Worm (Caenorhabditis elegans): ENCODE measurements around the gene F08C6.18.

DNA sequence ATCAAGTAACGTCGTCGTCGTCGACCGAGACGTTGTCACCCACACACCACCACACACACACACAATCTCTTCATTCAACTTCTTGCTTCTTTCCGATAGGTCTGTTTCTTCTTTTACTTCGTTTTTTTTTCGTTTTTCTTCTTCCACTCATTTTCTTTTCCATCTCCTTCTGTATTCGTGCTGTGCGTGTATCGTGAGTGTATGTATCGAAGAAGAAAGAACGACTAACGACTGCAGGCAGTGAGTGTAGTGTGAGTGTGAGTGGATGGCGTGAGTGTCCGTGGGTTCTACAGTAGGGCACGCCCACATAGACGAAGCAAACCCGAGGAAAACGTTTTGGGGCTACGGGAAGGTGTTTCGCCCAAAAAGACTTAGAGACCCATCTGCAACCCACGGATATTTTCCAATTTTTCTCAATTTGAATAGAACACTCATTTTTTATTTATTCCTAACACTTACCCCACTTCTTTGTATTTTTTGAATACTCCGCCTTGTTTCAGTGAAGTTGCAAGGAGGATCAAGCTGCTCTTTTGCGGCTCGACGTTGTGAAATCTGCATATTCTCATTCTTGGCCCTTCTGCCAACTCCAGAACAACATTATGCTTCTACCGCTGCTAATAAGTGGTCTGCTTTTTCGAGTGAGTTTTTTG, 12.3 kb upstream of the F08C6.18 start, which contains the start of gene adt-2:
- TF ChIP-seq ceh-82 (tag; optimal IDR thresholded peaks at IDR 0.05) (no peak), nhr-11 (tag; optimal IDR thresholded peaks at IDR 0.05) (no peak), efl-1 (optimal IDR thresholded peaks at IDR 0.05) (no peak), efl-1 (GFP tag; optimal IDR thresholded peaks at IDR 0.05 in 1 of 2) (peak in 1 of 2 experiments; percentile 42), zag-1 (tag; optimal IDR thresholded peaks at IDR 0.05) (no peak), nhr-237 (tag; optimal IDR thresholded peaks at IDR 0.05) (no peak), snpc-4 (tag; optimal IDR thresholded peaks at IDR 0.05) (no peak), sptf-1 (tag; optimal IDR thresholded peaks at IDR 0.05) (no peak), nhr-90 (tag; optimal IDR thresholded peaks at IDR 0.05; ENCODE audit: poor library complexity) (peak; percentile 32), alr-1 (tag; optimal IDR thresholded peaks at IDR 0.05; ENCODE audit: borderline replicate concordance) (no peak), nhr-77 (tag; optimal IDR thresholded peaks at IDR 0.05) (no peak)
